Fruit fly (Drosophila melanogaster): ENCODE results near the gene Desat2.

DNA sequence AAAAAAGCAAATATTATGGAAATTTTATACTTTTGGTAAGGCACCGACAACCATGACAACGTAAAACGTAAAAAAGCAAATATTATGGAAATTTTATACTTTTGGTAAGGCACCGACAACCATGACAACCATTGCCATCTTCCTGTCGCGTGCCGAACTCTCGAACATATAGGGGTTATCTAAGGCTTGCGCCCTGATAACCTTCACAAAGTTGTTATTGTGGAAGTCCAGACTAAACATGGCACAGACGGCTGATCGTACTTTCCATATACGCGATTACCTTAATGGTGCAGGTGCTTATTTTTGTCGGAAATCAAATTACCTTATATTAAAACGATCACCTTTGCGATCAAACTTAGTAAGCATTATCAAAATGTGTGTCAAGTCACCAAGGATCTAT is 9.4 kb downstream of the Desat2 start:
- TF ChIP-seq psq (optimal IDR thresholded peaks at IDR 0.05) = no peak
- TF ChIP-seq usp (GFP tag; optimal IDR thresholded peaks at IDR 0.05) = no peak
- TF ChIP-seq pan (optimal IDR thresholded peaks at IDR 0.05) = no peak
- no peak for TF ChIP-seq Dll (optimal IDR thresholded peaks at IDR 0.05)
- TF ChIP-seq CG8478 (optimal IDR thresholded peaks at IDR 0.05) = no peak

All from whole organism.